Fruit fly (Drosophila melanogaster) ovary, adult (tissue): ENCODE data around the gene dos.
A peak's percentile ranks its signal among the peaks of the same experiment; 100 is the strongest.

Source experiments
- CG17801 ChIP-seq: fragments of 200-800 bp; optimal IDR thresholded peaks from 2 replicates; lab custom pipeline; 2019; ENCODE audit warnings: missing biosample characterization, mild to moderate bottlenecking, missing genetic modification characterization, moderate library complexity; ENCODE audit not compliant: partially characterized antibody

The dos gene

DNA sequence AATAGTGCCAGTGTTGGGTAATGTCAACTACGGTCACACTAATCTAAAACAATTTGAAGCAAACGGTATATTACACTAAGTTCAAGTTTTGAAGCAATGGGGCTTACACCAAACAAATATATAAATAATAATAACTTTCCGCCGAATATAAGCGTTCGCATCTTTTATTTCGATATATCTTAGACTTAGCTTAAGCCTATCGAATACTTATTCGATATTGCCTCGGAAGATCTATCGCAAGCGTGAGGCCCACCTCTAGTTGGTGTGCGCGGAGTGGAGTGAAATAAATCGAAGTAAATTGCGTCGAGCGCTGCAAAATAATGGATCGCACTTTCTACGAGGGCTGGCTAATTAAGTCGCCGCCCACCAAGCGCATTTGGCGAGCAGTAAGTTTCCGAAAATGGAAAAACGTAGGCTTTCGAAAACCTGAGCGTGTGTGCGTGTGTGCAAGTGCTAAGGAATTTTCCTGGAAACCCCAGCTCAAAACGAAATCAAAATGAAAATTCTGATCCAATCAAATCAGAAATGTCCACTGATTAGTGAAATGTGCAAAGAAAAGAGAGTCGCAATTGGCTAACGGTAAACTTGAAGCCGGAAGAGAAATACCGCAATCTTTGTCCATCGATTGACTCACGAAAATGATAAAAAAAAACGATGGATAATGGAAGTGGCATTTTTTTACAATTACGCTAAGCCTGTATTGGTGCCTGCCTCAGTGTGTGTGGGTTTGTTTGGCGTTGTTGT is at the start of gene dos:
dos (plus strand) TSS at position 248 of the 744 bp plus-strand sequence.
- TF ChIP-seq CG17801 (GFP tag; lab: Kevin White, UChicago), result peak; percentile 67

DNA sequence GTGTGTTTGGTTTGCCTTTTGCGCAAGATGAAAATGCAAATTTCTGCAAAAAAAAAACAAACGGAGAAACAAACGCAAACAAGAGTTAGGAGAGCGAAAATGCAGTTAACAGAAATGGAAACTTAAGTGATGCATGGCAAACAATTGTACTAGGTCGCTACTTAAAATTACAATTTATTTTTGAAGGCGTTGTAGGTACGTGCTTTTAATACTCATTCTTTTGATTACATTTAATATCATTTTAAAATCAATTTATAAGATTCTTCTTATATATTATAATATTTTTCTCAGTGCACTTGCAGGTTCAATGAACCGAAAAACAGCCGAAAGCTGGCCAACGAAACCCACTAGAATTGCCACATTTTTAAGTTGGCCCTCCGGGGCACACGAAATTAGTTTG is 47.9 kb upstream of the dos start:
- no peak for TF ChIP-seq CG17801 (GFP tag; lab: Kevin White, UChicago)

DNA sequence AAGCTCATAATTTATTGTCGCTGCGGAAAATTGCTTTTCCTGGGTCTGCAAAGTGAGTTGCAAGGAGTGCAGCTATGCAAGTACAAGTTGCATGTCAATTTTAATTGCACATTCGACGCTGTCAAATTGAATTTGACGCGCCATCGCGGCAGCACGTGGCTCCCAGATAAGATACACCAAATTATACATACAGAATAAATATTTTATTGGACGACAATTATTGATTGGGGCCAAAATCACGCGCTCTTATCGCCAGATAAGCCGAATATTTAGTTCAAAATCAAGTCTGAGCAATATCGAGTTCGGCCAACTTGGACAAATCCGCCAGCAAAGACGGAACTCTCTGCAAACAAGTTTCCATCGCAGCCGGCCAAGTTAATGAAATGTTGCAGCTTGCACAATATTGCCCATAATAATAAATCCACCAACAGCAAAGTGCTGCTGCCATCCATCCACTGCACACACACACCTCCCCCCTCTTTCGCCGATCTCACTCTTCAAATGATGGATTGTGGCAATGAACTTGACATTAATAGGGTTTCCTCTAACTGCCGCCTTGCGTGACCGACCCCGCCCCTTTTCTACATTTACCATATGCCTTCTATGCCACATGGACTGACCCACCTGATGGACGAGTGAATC is 44.7 kb upstream of the dos start:
- TF ChIP-seq CG17801 (GFP tag; lab: Kevin White, UChicago), result no peak

DNA sequence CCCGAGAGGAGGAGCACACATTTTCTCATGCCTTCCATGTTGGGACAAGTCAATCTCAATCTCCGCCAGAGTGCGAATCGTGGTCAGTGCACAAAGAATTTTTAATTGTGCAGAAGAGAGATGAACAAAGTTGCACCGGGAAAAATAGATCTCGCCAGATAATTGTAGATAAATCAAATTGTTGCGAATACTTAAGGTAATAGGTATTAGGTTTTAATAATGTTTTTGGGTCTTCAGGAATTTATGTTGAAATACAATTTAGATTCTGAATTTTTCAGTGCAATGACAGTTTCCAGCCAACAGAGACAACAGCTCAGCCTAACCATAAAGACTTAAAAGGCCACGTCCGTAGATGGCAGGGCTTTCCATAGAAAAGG is 44.1 kb upstream of the dos start:
- TF ChIP-seq CG17801 (GFP tag; lab: Kevin White, UChicago), result no peak

DNA sequence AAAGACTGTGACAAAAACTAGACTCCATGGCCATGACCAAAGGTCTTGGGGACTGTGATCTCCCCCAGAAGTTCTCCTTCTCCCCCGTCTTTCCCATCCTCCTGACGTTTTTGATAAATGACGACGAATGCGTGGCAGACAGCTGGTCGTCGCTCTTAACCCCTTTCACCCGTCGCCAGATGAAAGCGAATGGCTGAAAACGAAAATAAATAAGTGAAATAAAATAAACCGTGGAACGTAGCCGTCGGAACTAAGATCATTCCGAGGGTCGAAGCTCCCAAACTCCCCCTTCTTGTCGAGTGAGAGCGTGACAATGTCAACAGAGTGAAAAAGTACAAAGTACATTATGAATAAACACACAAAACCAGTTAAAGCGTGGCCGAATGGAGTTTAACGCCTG is 43.3 kb upstream of the dos start:
- TF ChIP-seq CG17801 (GFP tag; lab: Kevin White, UChicago), result no peak

DNA sequence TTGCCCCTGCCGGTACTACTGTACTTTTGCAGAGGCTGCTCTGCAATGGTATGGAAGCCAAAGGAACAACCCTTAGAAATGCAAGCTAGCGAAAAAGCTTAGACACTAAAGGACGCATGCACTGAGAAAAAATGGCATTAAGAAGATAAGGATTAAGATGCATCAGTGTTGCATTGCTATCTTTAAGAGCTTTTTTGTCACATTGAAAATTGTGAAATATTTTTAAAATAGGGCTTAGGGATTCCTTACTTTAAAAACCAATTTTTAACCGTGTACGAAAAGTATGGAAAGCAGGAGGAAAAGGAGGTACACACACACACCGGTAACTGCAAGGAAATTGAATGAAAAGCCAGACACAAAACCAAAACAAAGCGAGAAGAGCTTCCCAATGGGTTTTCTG is 40.3 kb upstream of the dos start:
- TF ChIP-seq CG17801 (GFP tag; lab: Kevin White, UChicago), result no peak

DNA sequence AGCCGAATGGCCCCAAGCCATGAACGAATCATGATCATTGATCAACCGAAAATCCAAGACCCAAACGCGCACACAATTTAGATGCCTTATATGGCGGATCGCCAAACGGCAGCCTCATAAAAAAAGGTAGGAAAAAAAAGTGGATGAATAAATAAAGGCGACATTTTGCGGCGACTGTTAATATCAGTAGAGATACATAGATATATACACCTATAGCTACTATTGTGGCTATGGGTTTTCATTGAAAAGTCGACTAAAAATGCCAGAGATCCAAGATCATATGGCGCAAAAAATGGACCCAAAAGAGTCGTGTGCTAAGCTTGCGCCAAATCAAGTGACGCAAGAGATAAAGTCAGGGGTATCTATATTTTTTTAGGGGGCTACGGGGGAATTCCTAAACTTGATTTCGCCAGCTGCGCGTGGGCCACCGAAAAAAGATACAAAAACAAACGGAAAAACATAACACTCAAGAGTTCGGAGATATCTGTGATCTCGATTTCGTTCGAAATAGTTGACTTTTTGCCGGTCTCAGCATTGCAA is 38.0 kb upstream of the dos start:
- no peak for TF ChIP-seq CG17801 (GFP tag; lab: Kevin White, UChicago)

DNA sequence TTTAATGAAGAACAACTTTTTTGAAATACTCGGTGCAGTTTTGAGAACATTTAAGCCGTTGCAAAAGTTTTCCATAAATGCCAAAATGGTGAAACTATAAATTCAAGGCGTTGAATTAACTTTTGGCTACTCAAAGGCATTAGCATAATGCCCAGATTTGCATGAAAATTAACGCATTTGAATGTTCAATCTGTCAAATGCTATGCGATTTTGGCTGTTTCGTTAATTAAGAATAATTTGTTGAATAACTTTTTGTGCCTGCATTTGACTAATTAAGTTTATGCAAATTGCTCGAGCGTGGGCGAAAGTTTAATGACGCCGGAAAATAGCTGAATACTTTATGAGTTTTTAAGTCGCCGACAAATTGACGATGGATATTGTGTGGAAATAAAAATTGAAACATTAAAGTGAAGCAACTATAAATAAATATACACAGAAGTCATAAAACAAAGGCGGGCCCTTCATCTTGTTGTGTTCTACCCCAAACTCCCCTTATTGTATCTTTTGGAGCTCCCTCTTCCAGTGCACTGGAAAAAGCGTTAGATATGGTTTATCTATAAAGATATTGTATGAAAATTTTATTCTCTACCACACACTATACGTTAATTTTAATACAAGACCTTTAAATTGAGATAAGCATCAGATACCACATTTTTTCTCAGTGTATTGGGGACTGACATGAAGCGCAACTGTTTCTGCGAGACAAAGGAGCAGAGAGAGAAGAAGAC is 36.9 kb upstream of the dos start:
- no peak for TF ChIP-seq CG17801 (GFP tag; lab: Kevin White, UChicago)

DNA sequence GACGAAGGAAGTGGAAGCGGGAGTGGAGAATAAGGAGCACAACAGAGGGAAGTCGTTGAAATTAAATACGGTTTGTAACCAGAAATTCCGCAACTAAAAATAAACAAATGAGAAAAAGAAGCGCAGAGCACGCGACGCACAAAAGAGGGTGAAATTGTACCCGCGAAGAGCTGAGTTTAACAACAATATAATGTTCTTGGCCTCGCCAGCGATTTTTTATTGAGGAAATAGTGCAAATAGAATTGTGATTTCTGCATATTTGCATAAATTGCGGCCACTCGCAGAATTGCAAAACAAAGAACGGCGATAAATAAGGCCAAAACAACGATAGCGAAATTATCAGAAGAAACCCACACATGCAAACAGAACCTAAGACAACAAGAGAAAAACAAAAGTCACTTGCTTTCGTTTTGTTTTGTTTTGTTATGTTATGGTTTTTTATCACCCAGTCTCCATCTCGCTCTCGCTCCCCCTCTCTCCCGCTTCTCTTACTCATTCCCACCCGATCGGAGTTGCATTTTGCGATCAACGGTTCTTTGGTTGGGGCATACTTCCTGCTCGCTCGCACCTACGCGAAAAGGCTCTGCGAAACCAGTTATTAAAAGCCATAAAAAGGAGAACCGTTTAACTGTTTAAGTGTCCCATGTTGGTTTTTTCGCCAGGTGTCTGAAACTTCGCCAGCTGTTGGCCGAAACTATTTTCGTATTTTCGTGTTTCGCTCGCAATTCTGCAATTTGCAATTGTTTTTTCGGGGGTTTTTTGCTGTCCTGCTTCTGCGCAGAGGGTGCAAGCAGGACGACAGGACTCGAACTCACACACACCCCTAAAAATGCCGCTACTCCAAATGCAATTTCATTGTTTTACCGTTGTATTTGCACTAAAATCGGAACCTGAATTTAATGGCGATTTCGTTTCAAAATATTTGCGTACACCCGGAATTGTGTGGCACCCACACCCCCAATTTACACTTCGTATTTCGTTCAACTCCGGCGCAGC is 36.1 kb upstream of the dos start:
- peak; percentile 95 for TF ChIP-seq CG17801 (GFP tag; lab: Kevin White, UChicago)

DNA sequence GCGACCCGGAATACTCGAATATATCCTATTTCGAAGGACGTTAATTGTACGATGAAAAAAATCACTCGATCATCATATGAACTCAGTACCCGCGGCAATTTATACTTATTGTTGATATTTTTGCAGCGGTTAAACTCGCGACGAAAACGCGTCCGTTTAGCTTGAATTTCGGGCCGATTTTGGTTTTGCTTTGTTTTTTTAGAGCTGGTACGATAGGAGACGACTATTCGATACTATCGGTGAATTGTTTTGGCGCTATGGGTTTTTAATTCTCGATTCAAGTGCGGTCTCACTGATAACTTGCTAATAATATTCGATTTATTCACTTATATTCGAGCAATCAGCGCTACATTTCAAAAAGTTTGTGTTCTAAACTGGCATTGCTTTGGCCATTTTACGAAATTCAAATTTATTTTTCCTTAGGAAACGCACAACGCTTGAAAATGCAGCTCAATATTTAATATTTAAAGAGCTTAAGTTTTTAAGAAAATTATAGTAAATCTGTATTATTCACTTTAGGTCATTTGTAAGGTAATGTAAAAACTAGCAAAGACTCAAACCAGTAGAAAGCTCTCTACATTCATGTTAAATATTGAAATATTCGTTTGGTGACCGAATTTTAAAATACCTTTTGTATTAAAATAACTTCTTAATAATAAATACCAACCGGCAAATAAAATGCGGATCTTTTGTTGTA is 34.9 kb upstream of the dos start, which contains the start of gene Spn:
Spn (minus strand) TSS at position 175 of the 697 bp plus-strand sequence.
- peak; percentile 86 for TF ChIP-seq CG17801 (GFP tag; lab: Kevin White, UChicago)

DNA sequence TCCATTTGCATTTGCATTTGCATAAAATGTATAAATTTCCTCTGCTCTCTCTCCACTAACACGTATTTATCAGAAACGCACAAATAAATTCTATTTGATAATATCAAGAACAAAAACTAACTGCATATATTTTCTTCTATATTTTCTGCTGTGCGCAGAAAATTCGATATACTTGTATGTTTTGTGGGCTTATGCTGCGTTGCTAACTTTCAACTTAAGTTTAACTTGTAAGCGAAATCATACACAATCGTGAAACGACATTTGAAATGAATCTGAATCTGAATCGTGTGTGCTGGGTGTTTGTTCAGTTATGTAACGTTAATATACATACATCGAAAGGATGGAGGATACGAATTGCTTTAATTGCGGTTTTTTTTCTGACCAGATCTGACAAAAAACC is 33.5 kb upstream of the dos start:
- TF ChIP-seq CG17801 (GFP tag; lab: Kevin White, UChicago), result no peak

DNA sequence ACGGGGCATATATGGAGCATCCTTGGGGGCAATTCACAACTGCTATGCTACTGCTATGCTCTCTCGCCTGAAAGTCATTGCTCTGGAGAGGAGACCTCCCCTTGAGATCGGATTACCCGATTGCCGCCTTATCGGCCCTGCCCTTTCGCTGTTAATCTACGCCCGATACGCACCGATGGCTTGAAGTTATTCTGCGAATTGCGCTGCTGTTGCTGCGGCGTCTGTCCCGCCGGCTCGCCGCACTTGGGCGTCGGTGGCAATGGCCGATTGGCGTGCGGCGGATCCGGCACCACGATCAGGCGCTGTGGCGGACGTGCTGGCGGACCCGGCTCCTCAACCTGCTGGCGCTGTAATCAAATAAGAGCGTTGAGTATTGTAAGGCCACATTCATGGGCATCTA is 23.2 kb upstream of the dos start:
- TF ChIP-seq CG17801 (GFP tag; lab: Kevin White, UChicago), result no peak

DNA sequence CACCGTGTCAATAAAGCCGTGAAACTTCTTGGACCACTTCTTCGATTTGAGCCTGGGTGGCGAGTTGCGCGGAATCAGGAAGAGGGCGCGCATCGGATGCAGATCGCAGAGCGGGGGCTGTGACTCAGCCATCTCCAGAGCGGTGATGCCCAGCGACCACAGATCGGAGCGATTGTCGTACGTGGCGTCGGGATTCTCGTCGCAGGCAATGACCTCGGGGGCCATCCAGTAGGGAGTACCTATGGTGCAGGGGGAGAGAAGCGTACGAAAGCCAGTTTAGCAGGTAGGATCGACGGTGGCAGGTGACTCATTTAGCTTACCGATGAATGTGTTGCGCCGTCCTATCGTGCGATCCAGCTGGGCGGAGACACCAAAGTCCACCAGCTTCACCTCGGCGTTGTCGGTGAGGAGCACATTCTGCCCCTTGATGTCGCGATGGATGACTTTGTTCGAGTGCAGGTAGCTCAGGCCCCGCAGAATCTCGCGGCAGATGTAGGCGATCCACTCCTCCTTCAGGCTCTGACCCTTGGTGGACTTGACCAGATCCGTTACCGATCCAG is 22.1 kb upstream of the dos start:
- no peak for TF ChIP-seq CG17801 (GFP tag; lab: Kevin White, UChicago)
